Fruit fly (Drosophila melanogaster): ENCODE measurements around the gene CG11158.

DNA sequence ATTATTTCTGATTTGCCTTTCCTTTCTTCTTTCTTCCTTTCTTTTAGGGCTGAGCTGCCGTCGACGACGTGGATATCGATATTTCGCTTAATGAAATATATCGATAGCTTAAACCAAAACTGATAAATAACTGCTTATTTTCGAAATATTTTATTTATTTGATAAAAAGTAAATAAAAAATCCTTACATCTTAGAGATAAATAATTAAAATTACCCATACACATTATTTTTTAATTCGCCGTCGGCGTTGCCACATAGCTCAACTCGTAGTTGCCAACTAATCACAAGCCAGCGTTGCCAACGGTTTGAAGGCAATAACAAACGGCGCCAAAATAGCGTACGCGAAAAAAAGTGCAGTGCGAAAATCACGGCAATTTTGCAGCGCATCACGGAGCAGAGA lies 39.2 kb downstream of the CG11158 start, which contains the start of the genes Mrgn1 and mus101:
- TF ChIP-seq OdsH (GFP tag; optimal IDR thresholded peaks at IDR 0.05) (no peak), Ets96B (tag; optimal IDR thresholded peaks at IDR 0.05) (no peak), Hr39 (GFP tag; optimal IDR thresholded peaks at IDR 0.05) (no peak), CG10669 (GFP tag; optimal IDR thresholded peaks at IDR 0.05) (no peak), Lpt (GFP tag; optimal IDR thresholded peaks at IDR 0.05) (no peak), CG6854 (GFP tag; optimal IDR thresholded peaks at IDR 0.05) (no peak), fkh (GFP tag; optimal IDR thresholded peaks at IDR 0.05) (no peak), vri (GFP tag; optimal IDR thresholded peaks at IDR 0.05) (no peak), CG32006 (GFP tag; optimal IDR thresholded peaks at IDR 0.05) (no peak), Sox102F (GFP tag; optimal IDR thresholded peaks at IDR 0.05) (no peak), fd59A (GFP tag; optimal IDR thresholded peaks at IDR 0.05) (no peak), Blimp-1 (GFP tag; optimal IDR thresholded peaks at IDR 0.05) (no peak), pdm3 (GFP tag; optimal IDR thresholded peaks at IDR 0.05) (no peak)
